Worm (Caenorhabditis elegans): ENCODE measurements around the gene sysm-1.

The sysm-1 gene

DNA sequence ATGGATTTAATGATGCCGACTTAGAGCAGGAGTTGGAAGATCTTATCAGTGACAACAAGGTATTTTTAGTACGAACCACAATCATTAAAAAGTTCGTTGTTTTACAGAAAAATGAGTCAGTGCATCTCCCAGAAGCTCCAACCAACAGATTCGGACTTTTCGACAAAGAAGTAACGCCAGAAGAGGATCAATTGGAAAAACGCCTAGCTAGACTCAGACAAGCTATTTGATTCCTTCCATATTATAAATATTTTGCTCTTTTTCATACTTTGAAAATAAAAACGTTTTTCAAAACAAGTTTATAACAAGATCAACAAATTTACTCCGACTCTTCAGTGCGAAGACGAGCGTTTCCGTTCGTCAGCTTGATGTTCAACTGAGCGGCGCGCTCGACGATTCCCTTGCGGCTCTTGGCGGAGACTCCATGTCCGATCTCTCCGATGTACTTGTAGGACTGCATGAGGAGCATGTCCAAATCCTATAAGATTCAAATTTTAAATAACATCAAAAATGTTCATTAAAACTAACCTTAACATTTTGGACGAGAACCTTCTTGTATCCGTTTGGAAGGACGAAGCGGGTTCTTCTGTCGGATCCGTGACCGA is 26.7 kb downstream of the sysm-1 start:
- TF ChIP-seq snpc-4 (tag; optimal IDR thresholded peaks at IDR 0.05) = no peak
- TF ChIP-seq nhr-2 (tag; optimal IDR thresholded peaks at IDR 0.05) = no peak
- TF ChIP-seq sptf-1 (tag; optimal IDR thresholded peaks at IDR 0.05) = no peak
- no peak for TF ChIP-seq lin-13 (tag; optimal IDR thresholded peaks at IDR 0.05)
- TF ChIP-seq elt-3 (tag; optimal IDR thresholded peaks at IDR 0.05) = no peak
- no peak for TF ChIP-seq drap-1 (GFP tag; optimal IDR thresholded peaks at IDR 0.05)
- TF ChIP-seq nhr-237 (tag; optimal IDR thresholded peaks at IDR 0.05) = no peak
- TF ChIP-seq mls-2 (tag; optimal IDR thresholded peaks at IDR 0.05) = no peak
- no peak for TF ChIP-seq nhr-12 (tag; optimal IDR thresholded peaks at IDR 0.05)
- no peak for TF ChIP-seq ces-1 (GFP tag; optimal IDR thresholded peaks at IDR 0.05)
- TF ChIP-seq mep-1 (tag; optimal IDR thresholded peaks at IDR 0.05) = no peak
- TF ChIP-seq ham-2 (GFP tag; optimal IDR thresholded peaks at IDR 0.05) = no peak
- no peak for TF ChIP-seq blmp-1 (tag; optimal IDR thresholded peaks at IDR 0.05)
- TF ChIP-seq tbx-8 (GFP tag; optimal IDR thresholded peaks at IDR 0.05) = no peak
- no peak for TF ChIP-seq pha-4 (tag; optimal IDR thresholded peaks at IDR 0.05)
- no peak for TF ChIP-seq nhr-28 (tag; optimal IDR thresholded peaks at IDR 0.05)
- TF ChIP-seq unc-120 (tag; optimal IDR thresholded peaks at IDR 0.05; ENCODE audit: poor library complexity, severe bottlenecking) = no peak
- no peak for TF ChIP-seq lsy-2 (tag; optimal IDR thresholded peaks at IDR 0.05)

DNA sequence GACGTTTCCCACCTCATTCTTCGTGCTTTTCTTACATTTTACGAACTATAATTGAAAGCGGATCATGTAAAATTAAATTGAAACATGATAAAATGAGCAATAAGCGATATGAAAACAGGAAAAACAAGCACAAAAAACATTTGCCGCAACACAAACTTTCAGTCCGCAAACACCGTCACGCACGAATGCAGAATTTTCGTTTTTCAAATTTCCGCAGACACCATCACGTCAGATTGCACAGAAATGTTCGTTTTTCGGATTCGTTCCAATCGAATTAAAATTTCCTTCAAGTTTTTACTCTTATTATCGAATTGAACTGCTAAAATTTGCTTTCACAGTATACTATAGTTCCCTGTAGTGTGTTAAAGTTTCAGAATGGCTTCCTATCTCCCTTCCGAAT is 28.4 kb downstream of the sysm-1 start, which contains the start of gene chmp-7:
chmp-7 (plus strand) TSS at position 369 of the 400 bp plus-strand sequence.
- TF ChIP-seq hlh-1 (tag; optimal IDR thresholded peaks at IDR 0.05) (peak; percentile 69), blmp-1 (tag; optimal IDR thresholded peaks at IDR 0.05) (no peak), zip-8 (tag; optimal IDR thresholded peaks at IDR 0.05) (no peak), drap-1 (GFP tag; optimal IDR thresholded peaks at IDR 0.05) (peak; percentile 65), ztf-11 (tag; optimal IDR thresholded peaks at IDR 0.05) (no peak), bed-3 (GFP tag; optimal IDR thresholded peaks at IDR 0.05) (no peak), unc-62 (GFP tag; optimal IDR thresholded peaks at IDR 0.05) (no peak), cnd-1 (tag; optimal IDR thresholded peaks at IDR 0.05) (no peak), lin-13 (tag; optimal IDR thresholded peaks at IDR 0.05) (peak; percentile 85), ceh-83 (GFP tag; optimal IDR thresholded peaks at IDR 0.05) (no peak), unc-39 (tag; optimal IDR thresholded peaks at IDR 0.05) (no peak), sptf-1 (tag; optimal IDR thresholded peaks at IDR 0.05) (peak; percentile 66), mab-5 (tag; optimal IDR thresholded peaks at IDR 0.05) (no peak), nhr-237 (tag; optimal IDR thresholded peaks at IDR 0.05) (no peak), elt-3 (tag; optimal IDR thresholded peaks at IDR 0.05) (no peak), unc-120 (tag; optimal IDR thresholded peaks at IDR 0.05; ENCODE audit: poor library complexity, severe bottlenecking) (no peak), elt-1 (tag; optimal IDR thresholded peaks at IDR 0.05; ENCODE audit: borderline replicate concordance, insufficient read depth) (no peak), ceh-43 (GFP tag; optimal IDR thresholded peaks at IDR 0.05) (no peak), mls-2 (tag; optimal IDR thresholded peaks at IDR 0.05) (peak; percentile 36), tbx-8 (GFP tag; optimal IDR thresholded peaks at IDR 0.05) (peak; percentile 7), nhr-28 (tag; optimal IDR thresholded peaks at IDR 0.05) (no peak), ham-2 (GFP tag; optimal IDR thresholded peaks at IDR 0.05) (peak; percentile 34), snpc-4 (tag; optimal IDR thresholded peaks at IDR 0.05) (no peak), M03D4.4 (tag; optimal IDR thresholded peaks at IDR 0.05) (peak; percentile 53), lsy-2 (tag; optimal IDR thresholded peaks at IDR 0.05) (no peak), sem-2 (GFP tag; optimal IDR thresholded peaks at IDR 0.05) (no peak), nhr-2 (tag; optimal IDR thresholded peaks at IDR 0.05) (no peak), ceh-39 (tag; optimal IDR thresholded peaks at IDR 0.05) (peak; percentile 67), nhr-12 (tag; optimal IDR thresholded peaks at IDR 0.05) (no peak), flh-1 (GFP tag; optimal IDR thresholded peaks at IDR 0.05) (no peak), lin-32 (GFP tag; optimal IDR thresholded peaks at IDR 0.05) (no peak), pha-4 (tag; optimal IDR thresholded peaks at IDR 0.05) (peak; percentile 47), ces-1 (GFP tag; optimal IDR thresholded peaks at IDR 0.05) (peak; percentile 94), mep-1 (tag; optimal IDR thresholded peaks at IDR 0.05) (peak; percentile 94), nhr-76 (tag; optimal IDR thresholded peaks at IDR 0.05) (no peak)

DNA sequence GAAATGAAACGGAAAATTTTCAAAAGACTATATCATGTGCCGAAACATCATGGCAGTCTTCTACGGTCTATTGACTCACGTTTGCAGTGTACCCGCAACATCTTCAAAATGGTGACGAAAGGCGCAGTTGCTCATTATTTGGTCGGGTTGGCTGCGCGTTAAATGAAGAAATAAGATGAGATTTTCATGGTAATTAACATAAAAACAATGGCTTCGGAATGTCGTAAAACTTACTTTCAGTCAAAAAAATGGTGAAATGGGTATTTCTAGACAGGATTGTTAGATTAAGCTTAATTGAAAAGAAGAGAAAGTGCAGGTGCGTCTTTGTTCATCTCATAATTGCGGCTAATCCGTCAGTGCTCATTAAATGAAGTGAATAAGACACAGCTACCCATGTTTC is 29.4 kb downstream of the sysm-1 start, which contains the start of gene T24B8.7:
T24B8.7 (minus strand) TSS at position 101 of the 400 bp plus-strand sequence.
- TF ChIP-seq elt-3 (tag; optimal IDR thresholded peaks at IDR 0.05) (no peak), M03D4.4 (tag; optimal IDR thresholded peaks at IDR 0.05) (no peak), lin-32 (GFP tag; optimal IDR thresholded peaks at IDR 0.05) (no peak), sem-2 (GFP tag; optimal IDR thresholded peaks at IDR 0.05) (no peak), lin-13 (tag; optimal IDR thresholded peaks at IDR 0.05) (no peak), ceh-83 (GFP tag; optimal IDR thresholded peaks at IDR 0.05) (no peak), sptf-1 (tag; optimal IDR thresholded peaks at IDR 0.05) (no peak), unc-39 (tag; optimal IDR thresholded peaks at IDR 0.05) (no peak), nhr-12 (tag; optimal IDR thresholded peaks at IDR 0.05) (no peak)

Data from whole organism, mixed stage, embryonic.